Worm (Caenorhabditis elegans) whole organism, L1 larva: ENCODE data around the gene C23G10.11.

Experiments
- C04F5.9 ChIP-seq: sonication (generic microtip); optimal IDR thresholded peaks from 2 replicates; lab custom pipeline; 2016; ENCODE audit warnings: missing genetic modification characterization, missing compliant biosample characterization
- F16B12.6 ChIP-seq: fragments of 150-350 bp; optimal IDR thresholded peaks from 2 replicates; lab custom pipeline; 2014; ENCODE audit warnings: missing biosample characterization, missing genetic modification characterization
- aha-1 ChIP-seq: fragments of 150-350 bp; optimal IDR thresholded peaks from 2 replicates; lab custom pipeline; 2014; ENCODE audit warnings: missing biosample characterization, missing genetic modification characterization
- alr-1 ChIP-seq: fragments of 200-800 bp; sonication (Bioruptor generic); optimal IDR thresholded peaks from 2 replicates; lab custom pipeline; 2018; ENCODE audit warnings: borderline replicate concordance, mild to moderate bottlenecking, missing genetic modification characterization, missing compliant biosample characterization
- aly-2 ChIP-seq: fragments of 150-350 bp; optimal IDR thresholded peaks from 2 replicates; lab custom pipeline; 2014; ENCODE audit warnings: missing biosample characterization, missing genetic modification characterization
- blmp-1 ChIP-seq: fragments of 150-350 bp; optimal IDR thresholded peaks from 2 replicates; lab custom pipeline; 2014; ENCODE audit warnings: missing biosample characterization, missing genetic modification characterization
- ceh-63 ChIP-seq: fragments of 200-800 bp; sonication (Bioruptor generic); optimal IDR thresholded peaks from 2 replicates; lab custom pipeline; 2018; ENCODE audit warnings: mild to moderate bottlenecking, missing genetic modification characterization, missing compliant biosample characterization
- ceh-82 ChIP-seq, 3 experiments: fragments of 150-350 bp in 1 of 3; sonication (generic microtip) in 2 of 3; optimal IDR thresholded peaks; 2 replicates each; lab custom pipeline; 2014 to 2017; ENCODE audit warnings: missing biosample characterization in 3 of 3, missing genetic modification characterization in 3 of 3
- dpl-1 ChIP-seq, 3 experiments: fragments of 150-350 bp in 2 of 3; sonication (generic microtip) in 1 of 3; optimal IDR thresholded peaks; 2 replicates each; lab custom pipeline; 2014 to 2017; ENCODE audit warnings: missing biosample characterization in 3 of 3, missing genetic modification characterization in 3 of 3, missing genetic modification reagents in 3 of 3
- dsc-1 ChIP-seq: sonication (generic microtip); optimal IDR thresholded peaks from 2 replicates; lab custom pipeline; 2016; ENCODE audit warnings: mild to moderate bottlenecking, missing genetic modification characterization, missing compliant biosample characterization
- efl-1 ChIP-seq, 4 experiments: fragments of 150-350 bp; optimal IDR thresholded peaks in 3 of 4; peaks in 1 of 4; 1 replicate in 1 of 4; 2 replicates in 3 of 4; lab custom pipeline; 2014; ENCODE audit warnings: missing biosample characterization in 2 of 4, missing genetic modification characterization in 2 of 4, missing genetic modification reagents in 2 of 4
- elt-2 ChIP-seq: sonication (generic microtip); optimal IDR thresholded peaks from 2 replicates; lab custom pipeline; 2016; ENCODE audit warnings: missing genetic modification characterization, mild to moderate bottlenecking, inconsistent platforms, missing compliant biosample characterization, missing genetic modification reagents
- elt-3 ChIP-seq, 6 experiments: fragments of 150-350 bp in 1 of 6; sonication (generic microtip); optimal IDR thresholded peaks; 2 replicates each; lab custom pipeline; 2017 to 2018; ENCODE audit warnings: missing biosample characterization in 6 of 6, missing genetic modification characterization in 6 of 6, inconsistent platforms in 1 of 6
- fkh-4 ChIP-seq: sonication (generic microtip); optimal IDR thresholded peaks from 2 replicates; lab custom pipeline; 2016; ENCODE audit warnings: missing compliant biosample characterization, missing genetic modification characterization, borderline replicate concordance
- fkh-8 ChIP-seq: sonication (generic microtip); optimal IDR thresholded peaks from 2 replicates; lab custom pipeline; 2016; ENCODE audit warnings: mild to moderate bottlenecking, missing genetic modification characterization, missing compliant biosample characterization
- fos-1 ChIP-seq: fragments of 150-350 bp; optimal IDR thresholded peaks from 2 replicates; lab custom pipeline; 2014; ENCODE audit warnings: missing biosample characterization, missing genetic modification characterization
- grh-1 ChIP-seq: fragments of 200-800 bp; sonication (Bioruptor generic); IDR thresholded peaks from 2 replicates; pipeline ENCODE4 v1.3.6; 2022; ENCODE audit warnings: missing genetic modification reagents, missing genetic modification characterization, missing compliant biosample characterization
- isw-1 ChIP-seq: fragments of 200-800 bp; sonication (Bioruptor generic); IDR thresholded peaks from 2 replicates; pipeline ENCODE4 v1.3.6; 2022; ENCODE audit warnings: missing genetic modification characterization, missing compliant biosample characterization
- jun-1 ChIP-seq: fragments of 150-350 bp; optimal IDR thresholded peaks from 2 replicates; lab custom pipeline; 2014; ENCODE audit warnings: missing biosample characterization, missing genetic modification reagents, missing genetic modification characterization
- lin-35 ChIP-seq, 2 experiments: fragments of 150-350 bp; optimal IDR thresholded peaks; 2 replicates each; lab custom pipeline; 2014; ENCODE audit warnings: missing biosample characterization in 2 of 2, missing genetic modification characterization in 2 of 2, missing genetic modification reagents in 2 of 2
- lin-39 ChIP-seq: fragments of 150-350 bp; optimal IDR thresholded peaks from 2 replicates; lab custom pipeline; 2014; ENCODE audit warnings: missing biosample characterization, missing genetic modification reagents, missing genetic modification characterization
- mdl-1 ChIP-seq, 2 experiments: fragments of 150-350 bp; optimal IDR thresholded peaks; 2 replicates each; lab custom pipeline; 2014 to 2017; ENCODE audit warnings: missing biosample characterization in 2 of 2, missing genetic modification characterization in 2 of 2, inconsistent platforms in 1 of 2
- nhr-12 ChIP-seq: sonication (generic microtip); optimal IDR thresholded peaks from 2 replicates; lab custom pipeline; 2017; ENCODE audit warnings: missing biosample characterization, missing genetic modification characterization
- nhr-19 ChIP-seq: fragments of 200-800 bp; sonication (Bioruptor generic); conservative IDR thresholded peaks from 2 replicates; pipeline ENCODE4 v1.3.6; 2022; ENCODE audit warnings: missing genetic modification characterization, missing compliant biosample characterization
- nhr-20 ChIP-seq: sonication (generic microtip); optimal IDR thresholded peaks from 2 replicates; lab custom pipeline; 2016; ENCODE audit warnings: mild to moderate bottlenecking, missing genetic modification characterization, missing compliant biosample characterization
- nhr-237 ChIP-seq: fragments of 150-350 bp; optimal IDR thresholded peaks from 2 replicates; lab custom pipeline; 2014; ENCODE audit warnings: missing biosample characterization, missing genetic modification characterization
- nhr-28 ChIP-seq: fragments of 150-350 bp; optimal IDR thresholded peaks from 2 replicates; lab custom pipeline; 2014; ENCODE audit warnings: missing biosample characterization, missing genetic modification characterization
- nhr-71 ChIP-seq: sonication (generic microtip); optimal IDR thresholded peaks from 2 replicates; lab custom pipeline; 2016; ENCODE audit warnings: mild to moderate bottlenecking, missing genetic modification characterization, moderate library complexity, missing compliant biosample characterization
- nhr-85 ChIP-seq: sonication (generic microtip); peaks from one replicate; lab custom pipeline; 2016; ENCODE audit warnings: missing genetic modification characterization, inconsistent platforms, missing compliant biosample characterization
- pag-3 ChIP-seq: sonication (generic microtip); optimal IDR thresholded peaks from 2 replicates; lab custom pipeline; 2017; ENCODE audit warnings: missing genetic modification characterization, mild to moderate bottlenecking, missing compliant biosample characterization, antibody characterized with exemption, borderline replicate concordance; ENCODE audit not compliant: insufficient read depth
- rnt-1 ChIP-seq: sonication (generic microtip); optimal IDR thresholded peaks from 2 replicates; lab custom pipeline; 2016; ENCODE audit warnings: mild to moderate bottlenecking, missing genetic modification characterization, moderate library complexity, missing compliant biosample characterization
- skn-1 ChIP-seq: fragments of 150-350 bp; optimal IDR thresholded peaks from 2 replicates; lab custom pipeline; 2014; ENCODE audit warnings: missing biosample characterization, missing genetic modification characterization
- snpc-4 ChIP-seq: fragments of 150-350 bp; optimal IDR thresholded peaks from 2 replicates; lab custom pipeline; 2014; ENCODE audit warnings: missing biosample characterization, missing genetic modification characterization
- snu-23 ChIP-seq: sonication (generic microtip); optimal IDR thresholded peaks from 2 replicates; lab custom pipeline; 2016; ENCODE audit warnings: missing genetic modification characterization, missing compliant biosample characterization
- sox-4 ChIP-seq: sonication (generic microtip); optimal IDR thresholded peaks from 2 replicates; lab custom pipeline; 2016; ENCODE audit warnings: missing genetic modification characterization, missing compliant biosample characterization
- sup-37 ChIP-seq: fragments of 200-800 bp; sonication (Bioruptor generic); optimal IDR thresholded peaks from 2 replicates; lab custom pipeline; 2018; ENCODE audit warnings: mild to moderate bottlenecking, missing genetic modification characterization, missing compliant biosample characterization
- swsn-7 ChIP-seq: sonication (generic microtip); optimal IDR thresholded peaks from 2 replicates; lab custom pipeline; 2016; ENCODE audit warnings: missing genetic modification characterization, missing compliant biosample characterization
- tbx-2 ChIP-seq: sonication (generic microtip); optimal IDR thresholded peaks from 2 replicates; lab custom pipeline; 2016; ENCODE audit warnings: missing genetic modification characterization, missing compliant biosample characterization
- unc-86 ChIP-seq: sonication (generic microtip); optimal IDR thresholded peaks from 2 replicates; lab custom pipeline; 2016; ENCODE audit warnings: missing genetic modification characterization, missing compliant biosample characterization
- xbp-1 ChIP-seq: sonication (generic microtip); optimal IDR thresholded peaks from 2 replicates; lab custom pipeline; 2016; ENCODE audit warnings: missing genetic modification characterization, missing compliant biosample characterization
- zag-1 ChIP-seq: fragments of 150-350 bp; optimal IDR thresholded peaks from 2 replicates; lab custom pipeline; 2014; ENCODE audit warnings: missing biosample characterization, missing genetic modification characterization
- zip-4 ChIP-seq: fragments of 200-800 bp; sonication (Bioruptor generic); optimal IDR thresholded peaks from 2 replicates; lab custom pipeline; 2018; ENCODE audit warnings: mild to moderate bottlenecking, missing genetic modification characterization, moderate library complexity, missing compliant biosample characterization
- ztf-11 ChIP-seq, 2 experiments: sonication (generic microtip); optimal IDR thresholded peaks; 2 replicates each; lab custom pipeline; 2016 to 2017; ENCODE audit warnings: missing genetic modification characterization in 2 of 2, missing biosample characterization in 1 of 2, missing compliant biosample characterization in 1 of 2
- ztf-4 ChIP-seq: fragments of 150-350 bp; optimal IDR thresholded peaks from 2 replicates; lab custom pipeline; 2014; ENCODE audit warnings: missing biosample characterization, missing genetic modification characterization

Gene C23G10.11

ce11 chrIII:6202440-6202839 lies 12.9 kb downstream of the C23G10.11 start:
- TF ChIP-seq snpc-4 (tag; lab: Kevin White, UChicago) (no peak), nhr-237 (tag; lab: Kevin White, UChicago) (no peak), efl-1 (optimal IDR thresholded peaks at IDR 0.05; lab: Kevin White, UChicago) (no peak), efl-1 (GFP tag; optimal IDR thresholded peaks at IDR 0.05 in 1 of 2; lab: Kevin White, UChicago) (peak in 1 of 2 experiments; percentile 38), zag-1 (tag; lab: Kevin White, UChicago) (no peak), lin-39 (no peak), nhr-12 (tag; lab: Kevin White, UChicago) (no peak), snu-23 (GFP tag; lab: Kevin White, UChicago) (no peak), nhr-20 (tag; lab: Kevin White, UChicago) (no peak), xbp-1 (tag; lab: Kevin White, UChicago) (no peak), alr-1 (tag; lab: Kevin White, UChicago) (no peak), isw-1 (GFP tag; lab: Robert Waterston, UW) (no peak), aly-2 (peak; percentile 12)
- TF ChIP-seq, all 84 proteins: peak for 2

DNA sequence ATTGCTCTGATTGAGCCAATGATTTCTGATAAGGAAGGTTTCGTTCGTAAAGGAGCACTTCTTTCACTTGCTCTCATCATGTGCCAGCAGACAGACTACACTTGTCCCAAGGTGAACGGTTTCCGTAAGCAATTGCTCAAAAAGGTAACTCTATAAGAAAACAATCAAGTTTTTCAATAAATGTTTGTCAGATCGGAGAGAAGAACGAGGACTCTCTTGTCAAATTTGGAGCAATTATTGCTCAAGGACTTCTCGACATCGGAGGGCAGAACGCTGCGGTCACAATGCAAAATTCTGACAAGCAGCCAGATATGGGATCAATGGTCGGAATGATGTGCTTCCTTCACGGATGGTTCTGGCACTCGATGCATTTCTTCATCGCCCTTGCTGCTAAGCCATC lies 14.1 kb downstream of the C23G10.11 start:
- TF ChIP-seq sox-4 (tag; lab: Kevin White, UChicago) (no peak), nhr-28 (tag; lab: Kevin White, UChicago) (no peak), ztf-4 (no peak), nhr-237 (tag; lab: Kevin White, UChicago) (no peak), grh-1 (GFP tag; lab: Robert Waterston, UW) (no peak), lin-35 (GFP tag; optimal IDR thresholded peaks at IDR 0.05; lab: Kevin White, UChicago) (no peak), blmp-1 (tag; lab: Kevin White, UChicago) (no peak), aha-1 (tag; lab: Kevin White, UChicago) (no peak), dsc-1 (tag; lab: Kevin White, UChicago) (no peak)

DNA sequence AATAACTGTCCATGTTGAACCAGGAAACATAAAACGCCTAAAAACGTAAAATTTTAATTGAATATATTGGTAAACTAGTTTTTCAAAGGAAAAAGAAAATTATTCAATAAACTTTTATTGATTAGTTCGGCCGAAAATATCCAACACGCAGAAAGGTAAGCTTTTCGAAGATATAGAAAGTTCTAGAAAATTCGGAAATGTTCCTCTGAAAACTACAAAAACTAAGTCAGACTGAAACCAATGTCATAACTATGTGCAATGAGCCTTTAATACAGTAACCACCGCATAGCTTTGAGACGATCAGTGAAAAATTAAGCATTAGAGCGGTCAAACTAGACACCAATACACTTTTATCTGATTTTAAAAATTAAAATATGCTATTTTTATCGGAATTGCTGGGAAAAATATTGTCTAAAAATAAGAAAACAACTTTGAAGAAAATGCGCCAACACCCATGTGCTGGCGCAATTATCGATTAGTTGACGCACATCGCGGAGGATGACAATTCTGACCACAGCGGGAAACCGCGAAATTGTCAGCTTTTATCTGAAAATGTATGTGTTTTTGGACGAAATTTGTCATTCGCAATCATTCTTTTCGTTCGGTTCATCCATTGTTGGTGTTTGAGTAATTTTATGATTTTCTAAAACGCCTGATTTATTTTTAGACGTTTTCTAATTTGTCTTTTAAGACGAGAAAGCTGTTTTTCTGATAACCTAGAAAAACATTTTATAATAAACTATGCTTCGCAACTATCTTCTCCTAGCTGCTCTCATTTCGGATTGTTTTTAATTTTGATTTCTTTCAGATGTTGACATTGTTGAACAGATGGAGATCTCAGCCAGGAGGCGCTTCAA lies 16.8 kb downstream of the C23G10.11 start, which contains the start of the genes C23G10.7 and rpn-2:
C23G10.7 (minus strand) TSS at position 37 of the 857 bp plus-strand sequence.
rpn-2 (plus strand) TSS at position 807 of the 857 bp plus-strand sequence.
- peak in 2 of 6 experiments; percentile 38 to 48 for TF ChIP-seq elt-3 (tag; optimal IDR thresholded peaks at IDR 0.05; lab: Kevin White, UChicago)
- TF ChIP-seq mdl-1 (tag; optimal IDR thresholded peaks at IDR 0.05; lab: Kevin White, UChicago), result peak in 1 of 2 experiments; percentile 55
- no peak for TF ChIP-seq pag-3
- TF ChIP-seq jun-1 (tag; lab: Kevin White, UChicago), result peak; percentile 29
- TF ChIP-seq ztf-4, result no peak
- TF ChIP-seq dsc-1 (tag; lab: Kevin White, UChicago), result peak; percentile 71
- TF ChIP-seq fkh-4, result peak; percentile 25
- peak; percentile 72 for TF ChIP-seq nhr-19 (GFP tag; lab: Robert Waterston, UW)
- peak; percentile 36 for TF ChIP-seq C04F5.9 (tag; lab: Kevin White, UChicago)
- peak; percentile 62 to 68 (median 63) for TF ChIP-seq ceh-82 (tag; optimal IDR thresholded peaks at IDR 0.05; lab: Kevin White, UChicago)
- no peak for TF ChIP-seq nhr-12 (tag; lab: Kevin White, UChicago)
- peak; percentile 13 for TF ChIP-seq lin-39
- peak; percentile 81 for TF ChIP-seq nhr-85 (tag; lab: Kevin White, UChicago)
- no peak for TF ChIP-seq ceh-63
- TF ChIP-seq F16B12.6 (tag; lab: Kevin White, UChicago), result peak; percentile 52
- TF ChIP-seq ztf-11 (tag; optimal IDR thresholded peaks at IDR 0.05; lab: Kevin White, UChicago), result no peak
- peak; percentile 63 for TF ChIP-seq isw-1 (GFP tag; lab: Robert Waterston, UW)
- peak; percentile 78 for TF ChIP-seq snu-23 (GFP tag; lab: Kevin White, UChicago)
- peak; percentile 67 for TF ChIP-seq xbp-1 (tag; lab: Kevin White, UChicago)
- peak; percentile 44 for TF ChIP-seq fkh-8 (tag; lab: Kevin White, UChicago)
- peak; percentile 8; the same call in 1 of the 2 replicates for TF ChIP-seq grh-1 (GFP tag; lab: Robert Waterston, UW)
- TF ChIP-seq sup-37, result peak; percentile 1
- peak; percentile 31 for TF ChIP-seq snpc-4 (tag; lab: Kevin White, UChicago)
- TF ChIP-seq rnt-1 (tag; lab: Kevin White, UChicago), result peak; percentile 89
- TF ChIP-seq tbx-2, result peak; percentile 73
- TF ChIP-seq unc-86 (tag; lab: Kevin White, UChicago), result peak; percentile 61
- TF ChIP-seq elt-2 (tag; lab: Kevin White, UChicago), result peak; percentile 24
- TF ChIP-seq skn-1 (tag; lab: Kevin White, UChicago), result peak; percentile 98
- peak; percentile 53 to 79 (median 77) for TF ChIP-seq dpl-1 (GFP tag; optimal IDR thresholded peaks at IDR 0.05; lab: Kevin White, UChicago)
- peak; percentile 74 for TF ChIP-seq swsn-7 (tag; lab: Kevin White, UChicago)
- TF ChIP-seq zip-4 (GFP tag; lab: Kevin White, UChicago), result peak; percentile 17
- TF ChIP-seq nhr-71 (tag; lab: Kevin White, UChicago), result peak; percentile 84
- peak; percentile 32 for TF ChIP-seq fos-1 (tag; lab: Kevin White, UChicago)
